Fruit fly (Drosophila melanogaster) whole organism, embryonic: Measurements from ENCODE around the gene Ing5.

ENCODE experiments used
- Awh ChIP-seq: fragments of 200-800 bp; sonication (Bioruptor generic); IDR thresholded peaks from 2 replicates; pipeline ENCODE4, ENCODE4 v1.3.6; 2022; ENCODE audit warnings: missing biosample characterization, missing genetic modification characterization
- Bgb ChIP-seq: fragments of 200-800 bp; sonication (Bioruptor generic); IDR thresholded peaks from 2 replicates; pipeline ENCODE4 v1.3.6; 2022; ENCODE audit warnings: missing biosample characterization, missing genetic modification characterization; ENCODE audit not compliant: partially characterized antibody
- CG10209 ChIP-seq: fragments of 200-800 bp; sonication (Bioruptor generic); optimal IDR thresholded peaks from 3 replicates; lab custom pipeline; 2017; ENCODE audit warnings: missing biosample characterization, mild to moderate bottlenecking, missing genetic modification characterization, missing genetic modification reagents
- CG10565 ChIP-seq: fragments of 200-800 bp; sonication (Bioruptor generic); optimal IDR thresholded peaks from 3 replicates; lab custom pipeline; 2016; ENCODE audit warnings: missing biosample characterization, mild to moderate bottlenecking, missing genetic modification characterization
- CG11093 ChIP-seq: fragments of 200-800 bp; sonication (Bioruptor generic); IDR thresholded peaks from 3 replicates; pipeline ENCODE4 v1.3.6; 2022; ENCODE audit warnings: missing biosample characterization, missing genetic modification characterization
- CG11695 ChIP-seq: fragments of 200-800 bp; sonication (Bioruptor generic); IDR thresholded peaks from 3 replicates; pipeline ENCODE4 v1.3.6; 2022; ENCODE audit warnings: missing biosample characterization, missing genetic modification characterization
- CG12104 ChIP-seq: fragments of 200-800 bp; sonication (Bioruptor generic); optimal IDR thresholded peaks from 3 replicates; lab custom pipeline; 2016; ENCODE audit warnings: missing biosample characterization, missing genetic modification characterization
- CG13296 ChIP-seq: fragments of 200-800 bp; sonication (Bioruptor generic); optimal IDR thresholded peaks from 3 replicates; lab custom pipeline; 2018; ENCODE audit warnings: missing biosample characterization, mild to moderate bottlenecking, missing genetic modification characterization
- CG14050 ChIP-seq: fragments of 200-800 bp; sonication (Bioruptor generic); IDR thresholded peaks from 3 replicates; pipeline ENCODE4 v1.3.6; 2022; ENCODE audit warnings: missing biosample characterization, missing genetic modification characterization
- CG14441 ChIP-seq: fragments of 200-800 bp; sonication (Bioruptor generic); IDR thresholded peaks from 2 replicates; pipeline ENCODE4 v1.3.6; 2022; ENCODE audit warnings: missing biosample characterization, missing genetic modification characterization
- CG30020 ChIP-seq: fragments of 200-800 bp; optimal IDR thresholded peaks from 2 replicates; lab custom pipeline; 2019; ENCODE audit warnings: missing biosample characterization, mild to moderate bottlenecking, missing genetic modification characterization, moderate library complexity
- CG3407 ChIP-seq: fragments of 200-800 bp; sonication (Bioruptor generic); optimal IDR thresholded peaks from 2 replicates; lab custom pipeline; 2018; ENCODE audit warnings: missing biosample characterization, mild to moderate bottlenecking, missing genetic modification characterization
- CG3847 ChIP-seq: fragments of 200-800 bp; sonication (Bioruptor generic); IDR thresholded peaks from 2 replicates; pipeline ENCODE4 v1.3.6; 2022; ENCODE audit warnings: missing biosample characterization, missing genetic modification characterization
- CG3995 ChIP-seq: fragments of 200-800 bp; sonication (Bioruptor generic); optimal IDR thresholded peaks from 3 replicates; lab custom pipeline; 2016; ENCODE audit warnings: missing biosample characterization, missing genetic modification characterization
- CG6272 ChIP-seq: fragments of 200-800 bp; sonication (Bioruptor generic); IDR thresholded peaks from 2 replicates; pipeline ENCODE4 v1.3.6; 2022; ENCODE audit warnings: missing biosample characterization, missing genetic modification characterization
- CG6813 ChIP-seq: fragments of 200-800 bp; sonication (Bioruptor generic); optimal IDR thresholded peaks from 2 replicates; lab custom pipeline; 2017; ENCODE audit warnings: missing biosample characterization, missing genetic modification characterization, mild to moderate bottlenecking, moderate library complexity, missing genetic modification reagents
- CG8281 ChIP-seq: fragments of 200-800 bp; sonication (Bioruptor generic); optimal IDR thresholded peaks from 2 replicates; lab custom pipeline; 2018; ENCODE audit warnings: missing biosample characterization, mild to moderate bottlenecking, missing genetic modification characterization, moderate library complexity
- CG8765 ChIP-seq: fragments of 200-800 bp; sonication (Bioruptor generic); IDR thresholded peaks from 2 replicates; pipeline ENCODE4 v1.3.6; 2022; ENCODE audit warnings: missing biosample characterization, missing genetic modification characterization
- D ChIP-seq, 2 experiments: fragments of 200-800 bp in 1 of 2; fragments of >200 bp in 1 of 2; sonication (Bioruptor generic) in 1 of 2; optimal IDR thresholded peaks; 2 replicates in 1 of 2; 3 replicates in 1 of 2; lab custom pipeline; 2017; ENCODE audit warnings: mild to moderate bottlenecking in 1 of 2, missing biosample characterization in 1 of 2, missing genetic modification characterization in 1 of 2, missing genetic modification reagents in 1 of 2
- Doc2 ChIP-seq: fragments of 200-800 bp; sonication (Bioruptor generic); IDR thresholded peaks from 2 replicates; pipeline ENCODE4 v1.3.6; 2022; ENCODE audit warnings: missing biosample characterization, missing genetic modification characterization
- Dref ChIP-seq: fragments of 200-800 bp; sonication (Bioruptor generic); IDR thresholded peaks from 2 replicates; pipeline ENCODE4 v1.3.6; 2022; ENCODE audit warnings: missing biosample characterization, missing genetic modification characterization
- HmgZ ChIP-seq: fragments of 200-800 bp; sonication (Bioruptor generic); optimal IDR thresholded peaks from 2 replicates; lab custom pipeline; 2018; ENCODE audit warnings: missing biosample characterization, mild to moderate bottlenecking, missing genetic modification characterization
- Hsf ChIP-seq: fragments of 200-800 bp; sonication (Bioruptor generic); optimal IDR thresholded peaks from 3 replicates; lab custom pipeline; 2016; ENCODE audit warnings: missing biosample characterization, missing genetic modification characterization
- MTF-1 ChIP-seq: fragments of 200-800 bp; sonication (Bioruptor generic); optimal IDR thresholded peaks from 2 replicates; lab custom pipeline; 2018; ENCODE audit warnings: missing biosample characterization, mild to moderate bottlenecking, missing genetic modification characterization, borderline replicate concordance
- Max ChIP-seq: fragments of 200-800 bp; sonication (Bioruptor generic); optimal IDR thresholded peaks from 2 replicates; lab custom pipeline; 2016; ENCODE audit warnings: missing biosample characterization, mild to moderate bottlenecking, missing genetic modification characterization
- Optix ChIP-seq: fragments of 200-800 bp; sonication (Bioruptor generic); IDR thresholded peaks from 3 replicates; pipeline ENCODE4 v1.3.6; 2022; ENCODE audit warnings: missing biosample characterization, missing genetic modification characterization
- Trl ChIP-seq, 3 experiments: fragments of >200 bp in 2 of 3; fragments of 200-800 bp in 1 of 3; sonication (Bioruptor generic) in 1 of 3; optimal IDR thresholded peaks; 2 replicates in 1 of 3; 3 replicates in 2 of 3; lab custom pipeline; 2016 to 2017; ENCODE audit warnings: missing biosample characterization in 1 of 3, missing genetic modification characterization in 1 of 3
- bowl ChIP-seq: fragments of 200-800 bp; sonication (Bioruptor generic); IDR thresholded peaks from 2 replicates; pipeline ENCODE4 v1.3.6; 2022; ENCODE audit warnings: missing biosample characterization, missing genetic modification characterization
- cas ChIP-seq: fragments of 200-800 bp; sonication (Bioruptor generic); IDR thresholded peaks from 2 replicates; pipeline ENCODE4 v1.3.6; 2022; ENCODE audit warnings: missing biosample characterization, missing genetic modification characterization
- cg ChIP-seq: fragments of 200-800 bp; sonication (Bioruptor generic); optimal IDR thresholded peaks from 3 replicates; lab custom pipeline; 2019; ENCODE audit warnings: missing biosample characterization, mild to moderate bottlenecking, missing genetic modification characterization, moderate library complexity
- chm ChIP-seq: fragments of 200-800 bp; sonication (Bioruptor generic); IDR thresholded peaks from 2 replicates; pipeline ENCODE4 v1.3.6; 2022; ENCODE audit warnings: missing biosample characterization, missing genetic modification characterization
- corto ChIP-seq: fragments of 200-800 bp; sonication (Bioruptor generic); optimal IDR thresholded peaks from 2 replicates; lab custom pipeline; 2016; ENCODE audit warnings: missing biosample characterization, mild to moderate bottlenecking, missing genetic modification characterization, moderate library complexity
- dan ChIP-seq: fragments of 200-800 bp; sonication (Bioruptor generic); IDR thresholded peaks from 2 replicates; pipeline ENCODE4 v1.3.6; 2022; ENCODE audit warnings: missing biosample characterization, missing genetic modification characterization
- en ChIP-seq: fragments of 200-800 bp; sonication (Bioruptor generic); optimal IDR thresholded peaks from 2 replicates; lab custom pipeline; 2016; ENCODE audit warnings: missing biosample characterization, missing genetic modification characterization
- fd96Cb ChIP-seq: fragments of 200-800 bp; sonication (Bioruptor generic); optimal IDR thresholded peaks from 2 replicates; lab custom pipeline; 2018; ENCODE audit warnings: missing biosample characterization, mild to moderate bottlenecking, missing genetic modification characterization, moderate library complexity
- ham ChIP-seq: fragments of 200-800 bp; sonication (Bioruptor generic); IDR thresholded peaks from 2 replicates; pipeline ENCODE4 v1.3.6; 2022; ENCODE audit warnings: missing biosample characterization, missing genetic modification characterization
- lbe ChIP-seq: fragments of 200-800 bp; sonication (Bioruptor generic); optimal IDR thresholded peaks from 2 replicates; lab custom pipeline; 2016; ENCODE audit warnings: missing biosample characterization, mild to moderate bottlenecking, missing genetic modification characterization
- lilli ChIP-seq: fragments of 200-800 bp; sonication (Bioruptor generic); optimal IDR thresholded peaks from 3 replicates; lab custom pipeline; 2016; ENCODE audit warnings: missing biosample characterization, missing genetic modification characterization
- pb ChIP-seq: fragments of 200-800 bp; sonication (Bioruptor generic); optimal IDR thresholded peaks from 3 replicates; lab custom pipeline; 2016; ENCODE audit warnings: missing biosample characterization, missing genetic modification characterization
- pfk ChIP-seq: fragments of 200-800 bp; sonication (Bioruptor generic); optimal IDR thresholded peaks from 2 replicates; lab custom pipeline; 2018; ENCODE audit warnings: missing biosample characterization, mild to moderate bottlenecking, missing genetic modification characterization, moderate library complexity
- psq ChIP-seq: fragments of 200-800 bp; sonication (Bioruptor generic); optimal IDR thresholded peaks from 2 replicates; lab custom pipeline; 2017; ENCODE audit warnings: missing biosample characterization, missing genetic modification characterization
- run ChIP-seq: fragments of 200-800 bp; sonication (Bioruptor generic); optimal IDR thresholded peaks from 3 replicates; lab custom pipeline; 2018; ENCODE audit warnings: missing biosample characterization, mild to moderate bottlenecking, missing genetic modification characterization
- scrt ChIP-seq: fragments of 200-800 bp; sonication (Bioruptor generic); optimal IDR thresholded peaks from 2 replicates; lab custom pipeline; 2018; ENCODE audit warnings: missing biosample characterization, mild to moderate bottlenecking, missing genetic modification characterization, moderate library complexity
- sima ChIP-seq: fragments of 200-800 bp; sonication (Bioruptor generic); optimal IDR thresholded peaks from 2 replicates; lab custom pipeline; 2016; ENCODE audit warnings: missing biosample characterization, missing genetic modification characterization
- sob ChIP-seq: fragments of 200-800 bp; sonication (Bioruptor generic); IDR thresholded peaks from 2 replicates; pipeline ENCODE4 v1.3.6; 2022; ENCODE audit warnings: missing biosample characterization, missing genetic modification characterization
- ssp ChIP-seq: fragments of 200-800 bp; sonication (Bioruptor generic); IDR thresholded peaks from 2 replicates; pipeline ENCODE4 v1.3.6; 2022; ENCODE audit warnings: missing biosample characterization, missing genetic modification characterization
- tin ChIP-seq: fragments of 200-800 bp; sonication (Bioruptor generic); optimal IDR thresholded peaks from 3 replicates; lab custom pipeline; 2016; ENCODE audit warnings: missing biosample characterization, missing genetic modification characterization
- zfh2 ChIP-seq: fragments of 200-800 bp; sonication (Bioruptor generic); optimal IDR thresholded peaks from 2 replicates; lab custom pipeline; 2016; ENCODE audit warnings: missing biosample characterization, missing genetic modification characterization

Gene Ing5

DNA sequence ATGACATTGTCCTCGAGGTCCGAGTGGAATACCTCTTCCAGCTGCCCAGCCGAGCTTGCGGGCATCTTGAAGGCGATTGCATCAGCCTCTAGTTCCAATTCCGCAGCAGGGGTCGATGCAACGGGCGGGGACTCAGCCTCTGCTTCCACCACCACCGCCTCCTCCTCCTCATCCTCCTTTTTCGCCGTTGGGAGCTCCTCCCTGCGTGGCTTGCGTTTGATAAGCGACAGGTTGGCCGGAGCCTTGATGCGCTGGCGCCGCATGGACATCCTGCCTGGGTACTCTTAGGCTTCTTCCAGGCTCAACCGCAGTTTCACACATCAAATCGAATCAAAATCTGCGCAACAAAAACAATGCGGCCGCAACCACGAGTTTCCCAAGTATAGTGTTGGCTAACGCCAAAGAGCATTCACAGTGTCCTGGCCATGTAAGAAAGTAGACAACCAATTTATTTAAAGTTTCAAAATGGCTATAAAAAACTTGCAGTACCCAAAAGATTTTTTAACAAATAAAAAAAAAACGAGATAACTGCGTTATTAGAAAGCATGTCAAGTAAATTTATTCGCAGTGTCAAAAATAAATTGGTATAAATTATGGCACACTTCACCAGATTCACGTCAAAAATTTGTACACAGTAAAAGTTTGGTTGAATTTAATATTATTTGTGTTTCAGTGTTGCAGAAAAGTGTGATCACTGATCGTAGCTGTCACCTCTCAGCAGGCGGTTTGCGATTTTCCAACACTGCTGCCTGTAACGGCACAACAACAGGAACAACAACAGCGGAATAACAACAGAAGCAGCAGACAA, 13.5 kb downstream of the Ing5 start, which contains the start of the genes Bdp1 and CG6565 (continued):
- peak; percentile 99 for TF ChIP-seq lilli (GFP tag; lab: Kevin White, UChicago)
- no peak for TF ChIP-seq cg (GFP tag; lab: Kevin White, UChicago)
- TF ChIP-seq Bgb, result 0 out of 2 replicates have a peak, but pooled peaks have one; percentile 19
- peak; percentile 95 for TF ChIP-seq CG3995 (GFP tag; lab: Kevin White, UChicago)
- peak; percentile 84 for TF ChIP-seq CG30020
- TF ChIP-seq fd96Cb (tag; lab: Kevin White, UChicago), result peak; percentile 97
- TF ChIP-seq D (optimal IDR thresholded peaks at IDR 0.05; lab: Kevin White, UChicago), result no peak
- peak; percentile 96 for TF ChIP-seq D (GFP tag; optimal IDR thresholded peaks at IDR 0.05; lab: Kevin White, UChicago)
- peak; percentile 26; the same call in 1 of the 2 replicates for TF ChIP-seq Dref
- TF ChIP-seq bowl (GFP tag; lab: Robert Waterston, UW), result peak; percentile 68; the same call in 1 of the 2 replicates
- peak; percentile 99 for TF ChIP-seq zfh2 (GFP tag; lab: Kevin White, UChicago)
- TF ChIP-seq cas (GFP tag; lab: Robert Waterston, UW), result peak; percentile 89
- TF ChIP-seq scrt (GFP tag; lab: Kevin White, UChicago), result peak; percentile 86
- peak; percentile 98 for TF ChIP-seq CG3847 (GFP tag; lab: Robert Waterston, UW)
- TF ChIP-seq sima (GFP tag; lab: Kevin White, UChicago), result peak; percentile 91
- TF ChIP-seq chm, result peak; percentile 91
- peak; percentile 98 for TF ChIP-seq tin (GFP tag; lab: Kevin White, UChicago)
- TF ChIP-seq CG13296 (GFP tag; lab: Kevin White, UChicago), result peak; percentile 95
- peak; percentile 84 for TF ChIP-seq Awh (GFP tag; lab: Robert Waterston, UW)
- peak; percentile 91 for TF ChIP-seq Doc2 (GFP tag; lab: Robert Waterston, UW)
- peak; percentile 91 for TF ChIP-seq lbe (GFP tag; lab: Kevin White, UChicago)
- TF ChIP-seq en (GFP tag; lab: Kevin White, UChicago), result peak; percentile 94
- peak; percentile 98 for TF ChIP-seq CG12104 (GFP tag; lab: Kevin White, UChicago)
- TF ChIP-seq sob (GFP tag; lab: Robert Waterston, UW), result peak; percentile 97
- TF ChIP-seq run, result peak; percentile 82
- peak; percentile 99 for TF ChIP-seq Max
- peak; percentile 93 for TF ChIP-seq psq (GFP tag; lab: Kevin White, UChicago)
- peak; percentile 85 for TF ChIP-seq CG6813 (GFP tag; lab: Kevin White, UChicago)
- TF ChIP-seq pb, result peak; percentile 97
- TF ChIP-seq CG8281 (tag; lab: Kevin White, UChicago), result peak; percentile 86
- peak; percentile 99 for TF ChIP-seq Hsf (GFP tag; lab: Kevin White, UChicago)
- TF ChIP-seq Optix (GFP tag; lab: Robert Waterston, UW), result peak; percentile 89
- peak; percentile 81 for TF ChIP-seq ham (GFP tag; lab: Robert Waterston, UW)
- peak; percentile 97 for TF ChIP-seq CG11093
- peak; percentile 59 for TF ChIP-seq MTF-1 (GFP tag; lab: Kevin White, UChicago)
- TF ChIP-seq CG3407 (GFP tag; lab: Kevin White, UChicago), result peak; percentile 94
- peak; percentile 93 for TF ChIP-seq dan (GFP tag; lab: Robert Waterston, UW)
- TF ChIP-seq ssp (GFP tag; lab: Robert Waterston, UW), result peak; percentile 92
- no peak for TF ChIP-seq Trl (optimal IDR thresholded peaks at IDR 0.05; lab: Kevin White, UChicago)
- TF ChIP-seq Trl (GFP tag; optimal IDR thresholded peaks at IDR 0.05; lab: Kevin White, UChicago), result peak; percentile 98
- TF ChIP-seq HmgZ (tag; lab: Kevin White, UChicago), result peak; percentile 97
- TF ChIP-seq pfk (GFP tag; lab: Kevin White, UChicago), result peak; percentile 44
- peak; percentile 98 for TF ChIP-seq CG10209 (GFP tag; lab: Kevin White, UChicago)
- peak; percentile 95 for TF ChIP-seq CG14441 (GFP tag; lab: Robert Waterston, UW)
- TF ChIP-seq CG11695, result peak; percentile 94
- TF ChIP-seq CG6272, result peak; percentile 97
- peak; percentile 95; the same call in 1 of the 2 replicates for TF ChIP-seq CG8765
- peak; percentile 94 for TF ChIP-seq CG10565
- TF ChIP-seq CG14050 (GFP tag; lab: Robert Waterston, UW), result peak; percentile 92
- TF ChIP-seq corto (GFP tag; lab: Kevin White, UChicago), result peak; percentile 83
